Fruit fly (Drosophila melanogaster) ovary, adult (tissue): ENCODE results near the gene Sec13.
A peak's percentile ranks its signal among the peaks of the same experiment; 100 is the strongest.

ENCODE experiments used
- CG17801 ChIP-seq: fragments of 200-800 bp; optimal IDR thresholded peaks from 2 replicates; lab custom pipeline; 2019; ENCODE audit warnings: missing biosample characterization, mild to moderate bottlenecking, missing genetic modification characterization, moderate library complexity; ENCODE audit not compliant: partially characterized antibody

The Sec13 gene

DNA sequence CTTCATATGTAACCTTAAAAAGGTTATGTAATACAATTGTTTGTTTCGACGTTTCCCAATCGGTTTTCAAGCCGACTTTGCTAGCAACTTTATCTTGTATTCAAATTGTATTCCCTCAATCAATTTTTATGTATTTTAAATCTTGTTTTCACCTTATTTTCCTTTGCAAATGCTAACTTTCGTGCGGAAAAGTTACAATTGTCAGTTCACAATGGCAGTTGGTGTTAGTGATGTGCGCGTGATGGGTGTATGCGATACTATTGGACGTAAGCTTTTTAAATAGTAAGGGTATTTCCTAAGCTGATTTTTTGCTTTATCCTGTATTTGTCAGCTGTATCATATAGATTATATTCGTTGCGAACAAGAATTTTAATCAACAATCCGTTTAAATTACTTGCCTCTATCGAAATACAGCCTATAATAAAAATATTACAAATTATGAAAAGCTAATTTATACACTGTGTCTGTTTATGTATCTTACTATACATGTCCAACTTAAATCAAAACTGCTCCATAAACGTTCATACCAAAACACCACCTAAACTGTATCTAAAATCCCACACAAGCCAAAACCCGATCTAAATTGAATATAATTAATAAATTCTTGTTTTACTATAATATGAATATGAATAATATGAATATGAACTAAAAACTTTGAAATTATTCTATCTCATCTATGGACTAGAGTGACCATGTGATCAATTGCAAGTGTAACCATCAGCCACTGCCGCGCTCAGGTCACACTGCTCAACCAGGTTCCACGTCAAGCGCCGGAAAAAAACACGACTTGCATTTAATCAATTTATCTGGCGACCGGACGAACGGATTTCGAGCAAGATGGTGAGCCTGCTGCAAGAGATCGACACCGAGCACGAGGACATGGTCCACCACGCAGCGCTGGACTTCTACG is at the start of gene Sec13, which contains the start of gene ATPsynCF6:
Gene Sec13, plus strand, starts transcription at position 450 of the 910 bp plus-strand sequence.
Gene ATPsynCF6, minus strand, starts transcription at position 236 of the 910 bp plus-strand sequence.
- TF ChIP-seq CG17801 (GFP tag; lab: Kevin White, UChicago), result peak; percentile 68

- TF ChIP-seq CG17801 (GFP tag; lab: Kevin White, UChicago), result no peak
Measured at dm6 chr3R:23306828-23307227, 49.2 kb upstream of the Sec13 start.

DNA sequence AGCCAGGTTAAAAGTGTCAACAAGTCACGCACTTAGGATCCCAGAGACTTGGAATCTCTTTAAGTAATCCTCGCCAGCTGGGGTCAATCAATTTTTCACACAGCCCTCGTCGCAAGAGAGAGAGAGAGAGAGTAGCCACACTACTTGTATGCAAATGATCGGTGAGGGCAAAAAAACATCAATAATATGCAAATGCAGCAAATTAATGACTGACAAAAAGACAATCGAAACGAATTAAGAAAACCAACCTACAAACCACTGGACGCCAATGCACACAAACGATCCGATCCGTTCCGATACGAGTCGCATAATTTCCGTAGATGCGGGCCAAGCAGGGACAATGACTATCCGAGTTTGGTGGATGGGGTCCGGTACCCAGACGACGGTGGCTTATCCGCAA is 46.4 kb upstream of the Sec13 start:
- TF ChIP-seq CG17801 (GFP tag; lab: Kevin White, UChicago), result no peak

dm6 chr3R:23310151-23310550 is 45.9 kb upstream of the Sec13 start:
- TF ChIP-seq CG17801 (GFP tag; lab: Kevin White, UChicago), result no peak

DNA sequence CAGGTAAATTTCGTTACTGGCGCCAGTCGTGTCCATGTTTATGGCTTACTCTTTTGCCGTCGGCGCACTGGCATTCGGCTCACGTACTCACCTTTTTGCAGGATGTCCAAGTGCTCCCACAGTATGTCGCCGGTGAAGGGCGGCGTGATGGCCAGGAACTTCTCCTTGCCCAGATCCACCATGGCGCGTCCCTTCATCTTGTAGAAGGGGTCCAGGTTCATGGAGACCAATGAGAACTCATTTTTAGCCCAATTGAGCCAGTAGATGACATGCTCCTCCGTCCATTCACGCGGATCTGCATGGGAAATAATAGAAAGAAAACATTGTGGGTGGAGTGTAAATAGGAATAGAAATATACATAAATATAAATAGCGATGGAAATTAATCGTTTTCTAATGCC is 43.3 kb upstream of the Sec13 start:
- TF ChIP-seq CG17801 (GFP tag; lab: Kevin White, UChicago), result no peak

DNA sequence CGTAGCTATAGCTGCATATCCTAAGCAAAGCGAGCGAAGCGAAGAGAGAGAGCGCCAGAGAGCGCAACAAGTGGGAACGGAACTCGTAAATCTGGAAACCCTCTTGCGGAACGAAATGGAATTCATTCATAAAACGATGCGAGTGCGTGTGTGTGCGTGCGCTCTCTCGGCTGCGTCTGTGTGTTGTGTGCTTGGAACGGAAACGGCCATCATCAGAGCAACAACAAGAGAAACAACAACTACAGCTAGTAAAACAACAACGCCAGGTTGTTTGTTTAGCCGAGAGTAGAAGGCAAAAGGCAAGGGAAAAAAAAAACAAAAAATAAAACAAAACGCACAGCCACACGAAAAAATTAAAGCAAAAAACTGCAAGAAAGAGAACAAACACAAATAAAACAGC is 41.7 kb upstream of the Sec13 start:
- peak; percentile 16 for TF ChIP-seq CG17801 (GFP tag; lab: Kevin White, UChicago)

- no peak for TF ChIP-seq CG17801 (GFP tag; lab: Kevin White, UChicago)
Measured at dm6 chr3R:23315221-23315620, 40.9 kb upstream of the Sec13 start.

DNA sequence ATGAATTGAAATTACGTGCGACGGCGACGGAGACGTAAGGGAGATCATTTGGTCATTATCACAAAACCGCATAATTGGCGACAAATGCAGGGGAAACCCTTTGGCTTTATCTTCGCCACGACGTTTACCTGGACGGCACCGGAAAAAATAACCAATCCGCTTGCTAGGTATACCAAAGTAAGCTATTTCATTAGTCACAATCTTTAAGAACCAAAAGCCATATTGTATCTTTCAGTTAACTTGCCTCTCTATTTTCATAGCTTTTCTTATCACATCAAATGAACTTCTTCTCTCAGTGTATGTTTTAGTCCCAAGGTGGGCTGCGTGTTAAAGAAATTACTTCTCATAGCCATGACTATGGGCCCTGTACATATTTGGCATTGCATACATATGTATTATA is 40.4 kb upstream of the Sec13 start:
- no peak for TF ChIP-seq CG17801 (GFP tag; lab: Kevin White, UChicago)

dm6 chr3R:23316867-23317266 is 39.2 kb upstream of the Sec13 start:
- TF ChIP-seq CG17801 (GFP tag; lab: Kevin White, UChicago), result no peak

DNA sequence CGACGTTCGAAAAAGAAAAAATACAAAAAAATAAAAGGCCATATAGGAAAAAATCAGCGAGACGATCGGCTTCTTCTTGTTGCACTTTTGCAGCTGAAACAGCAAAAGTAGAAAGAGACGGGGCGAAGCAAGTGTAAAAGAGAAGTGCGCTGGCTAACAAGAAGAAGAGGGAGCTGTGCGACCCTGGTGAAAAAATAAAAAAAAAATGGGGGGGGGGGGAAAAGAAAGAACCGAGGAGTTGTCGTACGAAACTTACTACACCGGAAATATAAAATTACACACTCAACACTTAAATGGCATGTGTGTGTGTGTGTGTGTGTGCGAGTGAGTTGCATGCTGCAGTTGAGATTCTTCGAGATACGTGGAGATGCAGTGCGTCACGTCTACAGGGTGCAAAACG is 37.1 kb upstream of the Sec13 start:
- TF ChIP-seq CG17801 (GFP tag; lab: Kevin White, UChicago), result no peak

DNA sequence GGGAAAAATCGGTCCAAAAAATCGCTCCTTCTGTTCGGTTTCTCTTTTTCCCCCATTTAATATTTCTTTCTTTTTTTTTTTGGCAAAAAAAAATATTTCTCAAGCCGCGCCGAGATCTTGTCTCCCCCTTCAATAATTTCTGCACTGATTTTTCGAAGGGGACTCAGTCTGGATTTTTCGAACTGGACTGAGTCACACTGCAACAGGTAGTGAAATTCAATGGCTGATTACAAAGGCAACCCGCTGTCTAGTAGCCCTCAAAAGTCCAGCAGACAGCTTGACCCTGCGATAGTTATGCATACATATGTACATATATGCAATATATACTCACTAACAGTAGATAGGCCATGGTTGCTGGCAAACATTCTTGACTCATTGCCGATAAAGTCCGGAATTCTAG is 35.8 kb upstream of the Sec13 start:
- TF ChIP-seq CG17801 (GFP tag; lab: Kevin White, UChicago), result no peak

DNA sequence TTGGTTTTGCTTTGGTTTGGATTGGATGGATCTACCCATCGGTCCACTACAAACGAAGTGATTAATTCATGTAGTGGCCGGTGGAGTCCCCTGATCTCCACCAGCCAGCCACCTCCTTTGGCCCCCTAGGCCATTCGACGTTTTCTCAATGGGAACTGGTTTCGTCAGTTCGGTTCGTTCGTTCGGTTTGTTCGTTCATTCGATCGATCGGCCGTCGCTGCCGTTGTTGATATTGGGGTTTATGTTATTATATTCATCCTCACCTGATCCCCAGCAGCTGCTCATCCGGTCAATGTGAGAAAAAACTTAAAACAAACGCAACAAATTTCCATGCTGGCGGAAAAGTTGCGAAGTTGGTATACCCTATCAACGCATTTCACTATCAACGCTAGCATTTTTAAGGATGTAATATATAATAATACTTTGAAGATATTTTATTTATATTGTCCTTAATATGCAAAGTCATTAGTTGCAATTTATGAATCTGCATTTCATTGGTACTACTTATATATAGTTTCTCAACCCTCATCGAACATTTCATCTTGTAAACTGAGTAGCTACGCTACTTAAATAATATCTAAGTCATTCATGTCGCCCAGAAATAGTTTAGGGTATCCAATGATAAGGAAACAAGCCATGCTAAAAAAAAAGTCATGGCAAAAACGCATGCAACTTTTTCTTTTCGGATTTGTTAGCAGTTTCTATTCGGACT is 32.3 kb upstream of the Sec13 start:
- TF ChIP-seq CG17801 (GFP tag; lab: Kevin White, UChicago), result no peak

- no peak for TF ChIP-seq CG17801 (GFP tag; lab: Kevin White, UChicago)
Measured at dm6 chr3R:23325710-23326109, 30.4 kb upstream of the Sec13 start.

dm6 chr3R:23326292-23326691 is 29.8 kb upstream of the Sec13 start:
- TF ChIP-seq CG17801 (GFP tag; lab: Kevin White, UChicago), result no peak

dm6 chr3R:23327707-23328106 is 28.4 kb upstream of the Sec13 start:
- TF ChIP-seq CG17801 (GFP tag; lab: Kevin White, UChicago), result no peak

- peak; percentile 42 for TF ChIP-seq CG17801 (GFP tag; lab: Kevin White, UChicago)
Measured at dm6 chr3R:23331280-23331679, 24.8 kb upstream of the Sec13 start.
